Worm (Caenorhabditis elegans) whole organism, young adult: ENCODE measurements around the gene lgc-10.

ENCODE experiments used
- B0261.1 ChIP-seq: sonication (generic microtip); optimal IDR thresholded peaks from 2 replicates; lab custom pipeline; 2016; ENCODE audit warnings: mild to moderate bottlenecking, missing genetic modification characterization, moderate library complexity, missing compliant biosample characterization
- D2030.7 ChIP-seq: fragments of 200-800 bp; sonication (Bioruptor generic); IDR thresholded peaks from 2 replicates; pipeline ENCODE4 v1.3.6; 2022; ENCODE audit warnings: missing genetic modification reagents, missing genetic modification characterization, missing compliant biosample characterization
- F23B12.7 ChIP-seq: sonication (generic microtip); optimal IDR thresholded peaks from 2 replicates; lab custom pipeline; 2017; ENCODE audit warnings: missing genetic modification characterization, mild to moderate bottlenecking, missing compliant biosample characterization, antibody characterized with exemption, moderate library complexity; ENCODE audit not compliant: insufficient read depth
- F37B4.10 ChIP-seq: fragments of 200-800 bp; sonication (Bioruptor generic); IDR thresholded peaks from 2 replicates; pipeline ENCODE4 v1.3.6; 2022; ENCODE audit warnings: missing genetic modification characterization, missing compliant biosample characterization
- F57C9.4 ChIP-seq: sonication (generic microtip); optimal IDR thresholded peaks from 2 replicates; lab custom pipeline; 2017; ENCODE audit warnings: mild to moderate bottlenecking, missing genetic modification characterization, missing compliant biosample characterization
- T07F8.4 ChIP-seq: sonication (generic microtip); optimal IDR thresholded peaks from 2 replicates; lab custom pipeline; 2016; ENCODE audit warnings: mild to moderate bottlenecking, missing genetic modification characterization, moderate library complexity, missing compliant biosample characterization
- T26A5.8 ChIP-seq: sonication (generic microtip); optimal IDR thresholded peaks from 2 replicates; lab custom pipeline; 2016; ENCODE audit warnings: missing genetic modification characterization, missing compliant biosample characterization
- Y95B8A.8 ChIP-seq: fragments of 200-800 bp; sonication (Bioruptor generic); IDR thresholded peaks from 2 replicates; pipeline ENCODE4 v1.3.6; 2022; ENCODE audit warnings: missing genetic modification reagents, missing genetic modification characterization, missing compliant biosample characterization
- ZK185.1 ChIP-seq: sonication (generic microtip); optimal IDR thresholded peaks from 2 replicates; lab custom pipeline; 2016; ENCODE audit warnings: mild to moderate bottlenecking, missing genetic modification characterization, missing compliant biosample characterization; ENCODE audit not compliant: poor library complexity, severe bottlenecking
- attf-5 ChIP-seq: fragments of 200-800 bp; sonication (Bioruptor generic); optimal IDR thresholded peaks from 2 replicates; lab custom pipeline; 2018; ENCODE audit warnings: mild to moderate bottlenecking, missing genetic modification characterization, missing compliant biosample characterization
- attf-6 ChIP-seq: fragments of 200-800 bp; sonication (Bioruptor generic); IDR thresholded peaks from 2 replicates; pipeline ENCODE4 v1.3.6; 2022; ENCODE audit warnings: missing genetic modification reagents, missing genetic modification characterization, missing compliant biosample characterization
- bed-2 ChIP-seq: fragments of 200-800 bp; sonication (Bioruptor generic); IDR thresholded peaks from 2 replicates; pipeline ENCODE4 v1.3.6; 2022; ENCODE audit warnings: missing genetic modification reagents, missing genetic modification characterization, missing compliant biosample characterization
- ccch-3 ChIP-seq: fragments of 200-800 bp; sonication (Bioruptor generic); optimal IDR thresholded peaks from 2 replicates; lab custom pipeline; 2018; ENCODE audit warnings: mild to moderate bottlenecking, missing genetic modification characterization, missing compliant biosample characterization
- cebp-2 ChIP-seq: fragments of 200-800 bp; sonication (Bioruptor generic); IDR thresholded peaks from 2 replicates; pipeline ENCODE4 v1.3.6; 2022; ENCODE audit warnings: missing genetic modification characterization, missing compliant biosample characterization
- ceh-100 ChIP-seq: fragments of 200-800 bp; sonication (Bioruptor generic); IDR thresholded peaks from 2 replicates; pipeline ENCODE4 v1.3.6; 2022; ENCODE audit warnings: missing genetic modification reagents, missing genetic modification characterization, missing compliant biosample characterization
- ceh-27 ChIP-seq: fragments of 200-800 bp; sonication (Bioruptor generic); optimal IDR thresholded peaks from 2 replicates; lab custom pipeline; 2018; ENCODE audit warnings: mild to moderate bottlenecking, missing genetic modification characterization, moderate library complexity, missing compliant biosample characterization
- chd-7 ChIP-seq: sonication (generic microtip); optimal IDR thresholded peaks from 2 replicates; lab custom pipeline; 2016; ENCODE audit warnings: mild to moderate bottlenecking, missing genetic modification characterization, moderate library complexity, missing compliant biosample characterization
- die-1 ChIP-seq: sonication (generic microtip); optimal IDR thresholded peaks from 2 replicates; lab custom pipeline; 2016; ENCODE audit warnings: missing genotype, mild to moderate bottlenecking, missing genetic modification characterization, missing compliant biosample characterization
- ekl-4 ChIP-seq: fragments of 200-800 bp; sonication (Bioruptor generic); IDR thresholded peaks from 2 replicates; pipeline ENCODE4 v1.3.6; 2022; ENCODE audit warnings: missing genetic modification reagents, missing genetic modification characterization, missing compliant biosample characterization
- ets-4 ChIP-seq: fragments of 200-800 bp; sonication (Bioruptor generic); optimal IDR thresholded peaks from 2 replicates; lab custom pipeline; 2018; ENCODE audit warnings: mild to moderate bottlenecking, missing genetic modification characterization, missing compliant biosample characterization
- hlh-26 ChIP-seq: fragments of 200-800 bp; sonication (Bioruptor generic); conservative IDR thresholded peaks from 2 replicates; pipeline ENCODE4 v1.3.6; 2022; ENCODE audit warnings: missing genetic modification reagents, missing genetic modification characterization, missing compliant biosample characterization
- let-607 ChIP-seq, 2 experiments: fragments of 200-800 bp in 1 of 2; sonication (Bioruptor generic) in 1 of 2; sonication (generic microtip) in 1 of 2; optimal IDR thresholded peaks; 2 replicates each; lab custom pipeline; 2016 to 2018; ENCODE audit warnings: mild to moderate bottlenecking in 2 of 2, missing compliant biosample characterization in 2 of 2, missing genetic modification characterization in 2 of 2, moderate library complexity in 2 of 2, missing genotype in 1 of 2
- lin-26 ChIP-seq: fragments of 200-800 bp; sonication (Bioruptor generic); IDR thresholded peaks from 2 replicates; pipeline ENCODE4 v1.3.6; 2022; ENCODE audit warnings: missing genetic modification reagents, missing genetic modification characterization, missing compliant biosample characterization
- lsl-1 ChIP-seq: fragments of 200-800 bp; sonication (Bioruptor generic); optimal IDR thresholded peaks from 2 replicates; lab custom pipeline; 2018; ENCODE audit warnings: mild to moderate bottlenecking, missing genetic modification characterization, moderate library complexity, missing compliant biosample characterization
- madf-10 ChIP-seq: sonication (generic microtip); optimal IDR thresholded peaks from 2 replicates; lab custom pipeline; 2016; ENCODE audit warnings: mild to moderate bottlenecking, missing genetic modification characterization, missing compliant biosample characterization
- madf-3 ChIP-seq: fragments of 200-800 bp; sonication (Bioruptor generic); IDR thresholded peaks from 2 replicates; pipeline ENCODE4 v1.3.6; 2022; ENCODE audit warnings: missing genetic modification reagents, missing genetic modification characterization, missing compliant biosample characterization
- madf-8 ChIP-seq: fragments of 200-800 bp; sonication (Bioruptor generic); conservative IDR thresholded peaks from 2 replicates; pipeline ENCODE4 v1.3.6; 2022; ENCODE audit warnings: missing genetic modification reagents, missing genetic modification characterization, missing compliant biosample characterization
- mel-28 ChIP-seq: sonication (generic microtip); optimal IDR thresholded peaks from 2 replicates; lab custom pipeline; 2016; ENCODE audit warnings: borderline replicate concordance, mild to moderate bottlenecking, missing genetic modification characterization, missing compliant biosample characterization
- mes-4 ChIP-seq: sonication (generic microtip); optimal IDR thresholded peaks from 2 replicates; lab custom pipeline; 2016; ENCODE audit warnings: missing genotype, missing genetic modification characterization, missing compliant biosample characterization
- mxl-1 ChIP-seq: sonication (generic microtip); optimal IDR thresholded peaks from 2 replicates; lab custom pipeline; 2016; ENCODE audit warnings: missing genetic modification characterization, missing compliant biosample characterization
- nfyb-1 ChIP-seq: fragments of 200-800 bp; sonication (Bioruptor generic); IDR thresholded peaks from 2 replicates; pipeline ENCODE4 v1.3.6; 2022; ENCODE audit warnings: missing genetic modification reagents, missing genetic modification characterization, missing compliant biosample characterization
- nhr-120 ChIP-seq: fragments of 200-800 bp; sonication (Bioruptor generic); IDR thresholded peaks from 2 replicates; pipeline ENCODE4 v1.3.6; 2022; ENCODE audit warnings: missing genetic modification characterization, missing compliant biosample characterization
- nhr-90 ChIP-seq: sonication (generic microtip); optimal IDR thresholded peaks from 2 replicates; lab custom pipeline; 2016; ENCODE audit warnings: missing genotype, mild to moderate bottlenecking, missing genetic modification characterization, missing compliant biosample characterization
- rec-8 ChIP-seq, 2 experiments: sonication (generic microtip); optimal IDR thresholded peaks; 2 replicates each; lab custom pipeline; 2016; ENCODE audit warnings: mild to moderate bottlenecking in 2 of 2, missing genetic modification characterization in 2 of 2, missing genetic modification reagents in 2 of 2, missing genotype in 2 of 2, missing biosample characterization in 1 of 2, missing compliant biosample characterization in 1 of 2, moderate library complexity in 1 of 2
- snpc-1.1 ChIP-seq: sonication (generic microtip); optimal IDR thresholded peaks from 2 replicates; lab custom pipeline; 2017; ENCODE audit warnings: missing genetic modification characterization, mild to moderate bottlenecking, missing compliant biosample characterization, antibody characterized with exemption, moderate library complexity, missing genotype, missing genetic modification reagents; ENCODE audit not compliant: insufficient read depth
- tlf-1 ChIP-seq: fragments of 200-800 bp; sonication (Bioruptor generic); optimal IDR thresholded peaks from 2 replicates; lab custom pipeline; 2018; ENCODE audit warnings: mild to moderate bottlenecking, missing genetic modification characterization, missing compliant biosample characterization
- unc-62 ChIP-seq: fragments of 150-350 bp; optimal IDR thresholded peaks from 2 replicates; lab custom pipeline; 2014; ENCODE audit warnings: missing biosample characterization, missing genetic modification reagents, missing genetic modification characterization
- xnd-1 ChIP-seq: sonication (generic microtip); optimal IDR thresholded peaks from 2 replicates; lab custom pipeline; 2016; ENCODE audit warnings: missing genotype, missing genetic modification reagents, missing genetic modification characterization, missing compliant biosample characterization
- ztf-18 ChIP-seq: sonication (generic microtip); optimal IDR thresholded peaks from 2 replicates; lab custom pipeline; 2016; ENCODE audit warnings: missing genotype, mild to moderate bottlenecking, missing genetic modification characterization, missing compliant biosample characterization
- ztf-25 ChIP-seq: fragments of 200-800 bp; sonication (Bioruptor generic); IDR thresholded peaks from 2 replicates; pipeline ENCODE4 v1.3.6; 2022; ENCODE audit warnings: missing genetic modification reagents, missing genetic modification characterization, missing compliant biosample characterization
- ztf-26 ChIP-seq: sonication (generic microtip); optimal IDR thresholded peaks from 2 replicates; lab custom pipeline; 2017; ENCODE audit warnings: missing genetic modification characterization, missing compliant biosample characterization
- ztf-28 ChIP-seq: fragments of 200-800 bp; sonication (Bioruptor generic); IDR thresholded peaks from 2 replicates; pipeline ENCODE4 v1.3.6; 2022; ENCODE audit warnings: missing genetic modification reagents, missing genetic modification characterization, missing compliant biosample characterization

Gene lgc-10

DNA sequence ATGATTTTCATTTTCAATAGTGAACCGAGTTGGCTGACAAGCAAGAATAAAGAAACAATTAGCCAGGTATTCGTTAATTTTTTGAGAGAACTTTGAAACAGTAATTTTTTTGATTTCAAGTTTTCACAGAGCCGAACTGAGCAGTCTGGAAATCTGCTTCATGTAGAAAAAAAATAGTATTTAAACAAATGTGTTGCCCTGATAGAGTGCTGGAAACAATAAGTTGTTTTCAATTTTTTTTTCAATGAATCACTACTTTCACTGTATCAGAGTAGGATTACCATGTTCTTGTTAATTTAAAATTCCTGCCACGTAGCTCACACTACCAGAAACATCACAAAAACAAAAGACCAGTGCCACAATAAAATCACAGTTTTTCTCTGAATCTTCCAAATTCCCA is 43.1 kb upstream of the lgc-10 start:
- TF ChIP-seq madf-10 (no peak), chd-7 (tag; lab: Kevin White, UChicago) (no peak), T07F8.4 (tag; lab: Kevin White, UChicago) (no peak), T26A5.8 (tag; lab: Kevin White, UChicago) (no peak)

ce11 chrIV:6496103-6496502 is 38.7 kb upstream of the lgc-10 start:
- TF ChIP-seq mel-28 (tag; lab: Kevin White, UChicago): no peak
- no peak for TF ChIP-seq die-1
- TF ChIP-seq ztf-25: no peak
- TF ChIP-seq mes-4 (tag; lab: Kevin White, UChicago): no peak
- no peak for TF ChIP-seq bed-2
- TF ChIP-seq, all 124 proteins: peak for 0

DNA sequence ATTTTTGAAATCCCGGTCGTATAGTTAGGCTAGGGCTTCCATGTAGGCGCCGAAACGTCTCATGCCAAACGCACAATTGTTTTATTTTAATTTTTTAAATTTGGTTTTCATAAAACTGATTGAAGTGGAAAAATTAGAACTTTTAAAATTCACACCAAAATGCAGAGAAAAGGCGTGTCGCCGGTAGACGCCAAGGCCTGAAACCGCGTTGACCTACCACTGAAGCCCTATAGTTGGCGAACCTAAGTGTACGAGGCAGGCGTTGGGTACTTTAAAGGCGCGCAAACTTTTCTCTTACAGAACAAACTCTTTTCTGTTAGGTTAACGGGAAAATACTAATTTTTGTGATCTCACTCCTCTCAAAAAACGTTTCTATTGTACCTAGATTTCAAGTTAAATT is 35.9 kb upstream of the lgc-10 start, which contains the start of gene Y73B6BL.44:
Gene Y73B6BL.44, plus strand, starts transcription at position 301 of the 400 bp plus-strand sequence.
- TF ChIP-seq mes-4 (tag; lab: Kevin White, UChicago): no peak
- no peak for TF ChIP-seq lsl-1 (GFP tag; lab: Kevin White, UChicago)
- no peak for TF ChIP-seq xnd-1 (tag; lab: Kevin White, UChicago)
- no peak for TF ChIP-seq ztf-28 (GFP tag; lab: Robert Waterston, UW)
- no peak for TF ChIP-seq ccch-3 (GFP tag; lab: Kevin White, UChicago)
- TF ChIP-seq tlf-1 (GFP tag; lab: Kevin White, UChicago): no peak
- no peak for TF ChIP-seq F37B4.10 (GFP tag; lab: Robert Waterston, UW)
- TF ChIP-seq unc-62 (GFP tag; lab: Kevin White, UChicago): no peak
- TF ChIP-seq nfyb-1 (GFP tag; lab: Robert Waterston, UW): no peak
- TF ChIP-seq cebp-2 (GFP tag; lab: Robert Waterston, UW): no peak
- no peak for TF ChIP-seq nhr-120
- no peak for TF ChIP-seq ZK185.1 (tag; lab: Kevin White, UChicago)
- no peak for TF ChIP-seq ztf-26 (tag; lab: Kevin White, UChicago)
- TF ChIP-seq lin-26 (GFP tag; lab: Robert Waterston, UW): no peak
- no peak for TF ChIP-seq nhr-90 (tag; lab: Kevin White, UChicago)
- no peak for TF ChIP-seq madf-8 (GFP tag; lab: Robert Waterston, UW)
- no peak for TF ChIP-seq snpc-1.1 (tag; lab: Kevin White, UChicago)

ce11 chrIV:6491915-6492314 is 34.5 kb upstream of the lgc-10 start:
- TF ChIP-seq F57C9.4: no peak
- TF ChIP-seq ekl-4 (GFP tag; lab: Robert Waterston, UW): no peak
- TF ChIP-seq lin-26 (GFP tag; lab: Robert Waterston, UW): no peak
- TF ChIP-seq attf-5 (GFP tag; lab: Kevin White, UChicago): no peak
- TF ChIP-seq chd-7 (tag; lab: Kevin White, UChicago): no peak
- no peak for TF ChIP-seq ceh-100 (GFP tag; lab: Robert Waterston, UW)
- no peak for TF ChIP-seq let-607 (tag; optimal IDR thresholded peaks at IDR 0.05; lab: Kevin White, UChicago)
- no peak for TF ChIP-seq attf-6 (GFP tag; lab: Robert Waterston, UW)
- TF ChIP-seq ztf-26 (tag; lab: Kevin White, UChicago): no peak
- no peak for TF ChIP-seq nhr-120
- no peak for TF ChIP-seq mxl-1

DNA sequence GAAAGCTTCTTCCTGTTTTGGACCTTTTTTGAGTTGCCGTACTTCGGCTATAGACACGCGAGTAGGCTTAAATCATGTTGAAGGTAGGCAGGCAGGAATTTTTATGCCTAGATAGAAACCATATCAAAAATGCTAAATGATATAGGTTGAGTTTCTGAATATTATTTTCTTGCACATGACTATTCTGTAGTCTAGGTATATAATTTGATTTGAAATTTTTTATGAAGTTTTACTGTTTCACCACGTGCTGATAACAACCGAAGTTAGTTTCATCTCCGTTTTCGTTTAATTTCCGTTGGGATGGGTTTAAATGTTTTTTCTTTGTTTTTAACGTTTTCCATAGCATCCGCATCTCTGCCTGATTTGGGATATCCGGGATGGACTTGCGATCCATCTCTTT is 29.7 kb upstream of the lgc-10 start, which contains the start of gene Y73B6BL.37:
Gene Y73B6BL.37, plus strand, starts transcription at position 301 of the 400 bp plus-strand sequence.
- TF ChIP-seq D2030.7 (GFP tag; lab: Robert Waterston, UW): no peak
- TF ChIP-seq ets-4 (GFP tag; lab: Kevin White, UChicago): no peak
- TF ChIP-seq ztf-26 (tag; lab: Kevin White, UChicago): no peak
- TF ChIP-seq madf-3 (GFP tag; lab: Robert Waterston, UW): no peak
- TF ChIP-seq T26A5.8 (tag; lab: Kevin White, UChicago): no peak
- TF ChIP-seq ztf-18 (tag; lab: Kevin White, UChicago): no peak
- no peak for TF ChIP-seq Y95B8A.8 (GFP tag; lab: Robert Waterston, UW)
- TF ChIP-seq bed-2: no peak
- TF ChIP-seq ceh-100 (GFP tag; lab: Robert Waterston, UW): no peak
- no peak for TF ChIP-seq F23B12.7
- TF ChIP-seq ceh-27: no peak
- TF ChIP-seq ekl-4 (GFP tag; lab: Robert Waterston, UW): no peak
- no peak for TF ChIP-seq B0261.1 (tag; lab: Kevin White, UChicago)
- no peak for TF ChIP-seq hlh-26
- TF ChIP-seq rec-8 (tag; optimal IDR thresholded peaks at IDR 0.05; lab: Kevin White, UChicago): no peak
- no peak for TF ChIP-seq mel-28 (tag; lab: Kevin White, UChicago)
